Worm (Caenorhabditis elegans) whole organism, late embryonic: Measurements from ENCODE around the gene C35D10.5.

ENCODE experiments used
- ceh-9 ChIP-seq: sonication (generic microtip); optimal IDR thresholded peaks from 2 replicates; lab custom pipeline; 2016; ENCODE audit warnings: mild to moderate bottlenecking, missing genetic modification characterization, inconsistent platforms, missing compliant biosample characterization
- elt-2 ChIP-seq: sonication (generic microtip); optimal IDR thresholded peaks from 2 replicates; lab custom pipeline; 2016; ENCODE audit warnings: missing genetic modification reagents, missing genetic modification characterization, missing compliant biosample characterization
- hlh-30 ChIP-seq: sonication (generic microtip); optimal IDR thresholded peaks from 2 replicates; lab custom pipeline; 2017; ENCODE audit warnings: antibody characterized with exemption, missing genetic modification characterization, missing compliant biosample characterization; ENCODE audit not compliant: insufficient read depth
- pros-1 ChIP-seq: fragments of 150-350 bp; optimal IDR thresholded peaks from 2 replicates; lab custom pipeline; 2014; ENCODE audit warnings: missing biosample characterization, missing genetic modification reagents, missing genetic modification characterization
- ttx-3 ChIP-seq: sonication (generic microtip); optimal IDR thresholded peaks from 2 replicates; lab custom pipeline; 2016; ENCODE audit warnings: missing genetic modification reagents, missing genetic modification characterization, missing compliant biosample characterization
- unc-55 ChIP-seq: sonication (generic microtip); optimal IDR thresholded peaks from 2 replicates; lab custom pipeline; 2017; ENCODE audit warnings: missing biosample characterization, missing genetic modification reagents, missing genetic modification characterization

- TF ChIP-seq hlh-30, result no peak
- TF ChIP-seq ceh-9 (tag; lab: Kevin White, UChicago), result no peak
- TF ChIP-seq elt-2 (tag; lab: Kevin White, UChicago), result no peak
- TF ChIP-seq ttx-3, result no peak
- TF ChIP-seq pros-1, result no peak
- TF ChIP-seq unc-55 (GFP tag; lab: Kevin White, UChicago), result no peak
These were observed 10.1 kb upstream of the C35D10.5 start, which contains the start of gene ced-4 for ce11 chrIII:4852025-4852424.
